Fruit fly (Drosophila melanogaster): ENCODE results near the gene CG33282.

The CG33282 gene

dm6 chr2L:3356193-3356645, 28.5 kb downstream of the CG33282 start (continued):
- TF ChIP-seq salr (GFP tag; optimal IDR thresholded peaks at IDR 0.05) (peak; percentile 51 to 56), fd85E (GFP tag; optimal IDR thresholded peaks at IDR 0.05) (no peak), Lpt (GFP tag; optimal IDR thresholded peaks at IDR 0.05) (peak; percentile 61), Sox15 (GFP tag; optimal IDR thresholded peaks at IDR 0.05) (no peak), CG6808 (GFP tag; optimal IDR thresholded peaks at IDR 0.05) (peak; percentile 91), CG10631 (GFP tag; optimal IDR thresholded peaks at IDR 0.05) (no peak), Smox (GFP tag; optimal IDR thresholded peaks at IDR 0.05) (no peak), Eip93F (GFP tag; optimal IDR thresholded peaks at IDR 0.05) (no peak)

DNA sequence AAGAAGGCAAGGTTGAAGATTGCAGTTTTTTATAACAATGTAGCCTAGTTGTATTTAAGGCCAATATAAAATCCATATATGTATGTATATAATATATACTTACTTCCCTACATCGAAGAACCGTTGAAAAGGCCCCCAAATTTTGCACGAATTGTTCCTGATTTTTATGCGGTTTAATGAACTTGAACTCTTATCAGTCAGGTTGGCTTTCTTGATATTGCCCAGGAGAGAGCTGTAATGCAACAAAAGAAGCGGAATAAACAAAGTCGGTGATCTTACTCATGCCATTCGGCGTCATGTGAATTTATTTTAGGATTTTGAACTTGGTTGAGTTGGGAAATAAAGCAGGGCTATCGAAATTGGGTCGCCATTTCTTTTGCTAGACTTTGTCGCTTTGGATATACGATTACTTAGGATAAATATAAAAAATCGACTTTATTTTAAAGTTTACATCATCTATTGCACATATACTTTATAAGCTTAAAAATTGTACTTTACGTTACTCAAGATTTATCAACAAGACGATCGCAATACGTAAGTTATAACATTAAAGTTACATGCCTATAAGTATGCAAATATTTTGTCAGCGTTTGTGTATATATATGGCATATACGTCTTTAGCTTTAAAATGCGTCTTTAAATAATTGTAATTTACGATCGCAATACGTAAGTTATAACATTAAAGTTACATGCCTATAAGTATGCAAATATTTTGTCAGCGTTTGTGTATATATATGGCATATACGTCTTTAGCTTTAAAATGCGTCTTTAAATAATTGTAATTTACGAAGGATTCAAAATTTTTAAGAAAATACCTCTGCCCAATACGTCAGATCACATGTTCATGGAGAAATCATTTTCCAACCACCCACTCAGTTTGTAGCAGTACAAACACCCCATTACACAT, 29.3 kb downstream of the CG33282 start, which contains the start of gene CG8838:
Gene CG8838, plus strand, starts transcription at position 857 of the 907 bp plus-strand sequence.
- TF ChIP-seq vri (GFP tag; optimal IDR thresholded peaks at IDR 0.05) (peak; percentile 6), svp (GFP tag) (peak; percentile 83), esn (GFP tag; optimal IDR thresholded peaks at IDR 0.05) (no peak), Eip93F (GFP tag; optimal IDR thresholded peaks at IDR 0.05) (peak; percentile 92)

DNA sequence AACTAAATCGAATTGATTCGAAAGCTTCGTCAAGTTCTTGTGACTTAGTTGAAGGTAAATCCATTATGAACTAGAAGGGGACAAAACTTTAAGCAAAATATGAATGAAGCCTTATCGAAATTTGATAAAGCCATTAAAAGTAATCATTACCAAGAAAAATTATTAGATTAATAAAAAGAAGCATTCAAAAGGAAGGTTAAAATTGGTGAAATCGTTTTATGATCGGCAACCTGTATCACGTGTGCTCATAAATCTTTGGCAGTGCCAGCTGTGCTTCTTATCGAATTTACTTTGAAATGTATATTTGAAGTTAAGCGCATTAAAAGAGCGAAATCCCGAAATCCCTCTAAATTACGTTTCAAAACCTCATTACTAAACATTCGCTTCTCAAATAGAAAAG, 34.1 kb downstream of the CG33282 start:
- TF ChIP-seq CG3919 (GFP tag; optimal IDR thresholded peaks at IDR 0.05) = no peak
- no peak for TF ChIP-seq Blimp-1 (GFP tag; optimal IDR thresholded peaks at IDR 0.05)
- no peak for TF ChIP-seq CG11294 (GFP tag; IDR thresholded peaks at IDR 0.05)
- no peak for TF ChIP-seq eg (GFP tag; IDR thresholded peaks at IDR 0.05)
- TF ChIP-seq vri (GFP tag; optimal IDR thresholded peaks at IDR 0.05) = no peak
- TF ChIP-seq Sox15 (GFP tag; optimal IDR thresholded peaks at IDR 0.05) = no peak
- no peak for TF ChIP-seq CG3032 (tag; optimal IDR thresholded peaks at IDR 0.05)
- TF ChIP-seq CG31627 (GFP tag; optimal IDR thresholded peaks at IDR 0.05) = no peak
- no peak for TF ChIP-seq Met (GFP tag; optimal IDR thresholded peaks at IDR 0.05)
- TF ChIP-seq spab (GFP tag; optimal IDR thresholded peaks at IDR 0.05) = no peak
- TF ChIP-seq Sox14 (GFP tag; optimal IDR thresholded peaks at IDR 0.05) = no peak
- TF ChIP-seq ss (GFP tag; optimal IDR thresholded peaks at IDR 0.05) = no peak
- TF ChIP-seq CG11902 (GFP tag; optimal IDR thresholded peaks at IDR 0.05) = no peak
- TF ChIP-seq fd85E (GFP tag; optimal IDR thresholded peaks at IDR 0.05) = no peak

DNA sequence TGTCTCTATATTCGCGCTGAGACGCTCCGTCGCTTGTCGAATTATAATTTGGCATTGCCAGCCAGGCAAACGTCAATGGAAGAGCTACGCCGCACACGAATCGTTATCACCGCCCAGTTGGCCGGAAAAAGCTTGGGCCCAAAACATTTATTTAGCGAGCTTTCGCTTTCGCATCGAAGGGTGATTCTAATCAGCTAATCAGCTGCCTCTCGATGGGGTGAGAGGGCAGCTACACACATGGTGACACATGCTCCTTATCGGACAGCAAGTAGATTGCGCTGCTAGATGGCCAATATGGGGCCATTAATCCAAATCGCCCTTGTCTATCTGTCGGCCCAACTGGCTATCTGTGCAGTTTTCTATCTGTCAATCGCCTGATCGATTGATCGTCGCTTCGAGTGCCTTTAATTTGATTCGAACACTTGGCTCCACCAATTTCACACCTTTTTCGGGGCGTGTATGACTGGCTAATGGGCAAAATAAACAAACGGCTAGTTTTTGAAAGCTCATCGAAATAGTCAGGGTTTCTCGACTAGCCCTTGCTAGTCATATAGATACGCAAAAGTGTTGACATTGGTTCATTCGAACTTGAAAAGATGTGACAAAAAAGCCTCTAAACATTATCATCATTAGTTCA, 38.5 kb downstream of the CG33282 start:
- TF ChIP-seq CG3919 (GFP tag; optimal IDR thresholded peaks at IDR 0.05) (no peak), spab (GFP tag; optimal IDR thresholded peaks at IDR 0.05) (no peak), CG16779 (tag; optimal IDR thresholded peaks at IDR 0.05) (no peak), Eip93F (GFP tag; optimal IDR thresholded peaks at IDR 0.05) (no peak), OdsH (GFP tag; optimal IDR thresholded peaks at IDR 0.05) (no peak), fkh (GFP tag; optimal IDR thresholded peaks at IDR 0.05) (peak; percentile 64), Sox15 (GFP tag; optimal IDR thresholded peaks at IDR 0.05) (no peak), Eip75B (GFP tag; optimal IDR thresholded peaks at IDR 0.05) (no peak), vri (GFP tag; optimal IDR thresholded peaks at IDR 0.05) (peak; percentile 35), Ets96B (tag; optimal IDR thresholded peaks at IDR 0.05) (no peak), topi (GFP tag; optimal IDR thresholded peaks at IDR 0.05) (no peak)

DNA sequence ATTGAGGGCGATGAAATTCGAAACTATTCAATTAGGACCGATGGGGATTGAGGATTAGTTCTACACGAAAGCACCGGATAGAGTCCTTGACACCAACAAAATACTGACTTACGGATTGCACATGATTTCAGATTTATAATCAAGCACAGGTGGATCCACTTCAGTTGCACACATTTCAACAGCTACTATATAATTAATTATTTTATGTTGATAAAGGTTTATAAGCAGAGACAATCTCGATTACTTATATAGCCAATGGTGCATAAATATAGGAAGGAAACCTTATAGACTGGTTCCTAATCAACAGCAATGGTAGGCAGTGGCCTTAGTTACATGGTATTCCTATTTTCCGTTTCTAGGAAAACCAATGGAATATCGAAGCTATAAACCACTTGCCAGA, 40.7 kb downstream of the CG33282 start:
- TF ChIP-seq svp (GFP tag) (no peak), CG3032 (tag; optimal IDR thresholded peaks at IDR 0.05) (no peak), Met (GFP tag; optimal IDR thresholded peaks at IDR 0.05) (no peak), fd85E (GFP tag; optimal IDR thresholded peaks at IDR 0.05) (no peak), Sox102F (GFP tag; optimal IDR thresholded peaks at IDR 0.05) (no peak), CG34406 (GFP tag; optimal IDR thresholded peaks at IDR 0.05) (no peak), CG6808 (GFP tag; optimal IDR thresholded peaks at IDR 0.05) (no peak), Blimp-1 (GFP tag; optimal IDR thresholded peaks at IDR 0.05) (no peak), Lpt (GFP tag; optimal IDR thresholded peaks at IDR 0.05) (no peak), CG3919 (GFP tag; optimal IDR thresholded peaks at IDR 0.05) (no peak), Eip78C (GFP tag) (no peak), CG31627 (GFP tag; optimal IDR thresholded peaks at IDR 0.05) (no peak), fd59A (GFP tag; optimal IDR thresholded peaks at IDR 0.05) (no peak), lz (GFP tag; optimal IDR thresholded peaks at IDR 0.05) (no peak)
